Worm (Caenorhabditis elegans) whole organism, early embryonic: ENCODE measurements around the gene T21B10.3.

Experiments used
- ama-1 ChIP-seq: fragments of 150-350 bp; optimal IDR thresholded peaks from 2 replicates; lab custom pipeline; 2014
- flt-1 ChIP-seq: fragments of 200-800 bp; sonication (Bioruptor generic); IDR thresholded peaks from 2 replicates; pipeline ENCODE4 v1.3.6; 2022; ENCODE audit warnings: missing genetic modification characterization, missing compliant biosample characterization
- hnd-1 ChIP-seq: sonication (generic microtip); optimal IDR thresholded peaks from 2 replicates; lab custom pipeline; 2016; ENCODE audit warnings: missing genetic modification characterization, missing compliant biosample characterization

DNA sequence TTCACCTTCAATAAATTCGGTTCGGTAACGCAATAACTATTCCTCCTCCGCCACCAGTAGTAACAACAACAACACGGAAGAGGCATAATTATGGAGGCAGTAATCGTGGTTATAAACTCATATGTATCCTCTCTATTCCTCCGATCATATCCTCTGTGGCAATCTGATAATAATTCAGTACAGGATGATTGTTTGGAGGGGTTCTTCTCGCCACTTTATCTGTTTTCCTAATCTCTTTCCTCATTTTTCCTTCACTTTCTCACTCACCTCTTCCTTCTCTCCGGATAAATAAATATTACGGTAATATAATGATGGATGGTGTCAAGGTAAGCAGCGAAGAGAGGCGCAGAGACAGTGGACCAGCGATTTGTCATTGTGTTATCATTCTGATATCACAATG is 43.7 kb upstream of the T21B10.3 start:
- TF ChIP-seq hnd-1 (tag; lab: Kevin White, UChicago) (no peak), flt-1 (no peak), ama-1 (lab: Kevin White, UChicago) (no peak)
